Worm (Caenorhabditis elegans) whole organism, L3 larva: ENCODE results near the gene srx-117.

ENCODE experiments used
- ama-1 ChIP-seq: fragments of 150-350 bp; optimal IDR thresholded peaks from 2 replicates; lab custom pipeline; 2018
- nhr-237 ChIP-seq: fragments of 150-350 bp; optimal IDR thresholded peaks from 2 replicates; lab custom pipeline; 2014; ENCODE audit warnings: missing biosample characterization, missing genetic modification characterization
- nhr-76 ChIP-seq: fragments of 150-350 bp; sonication (generic microtip); optimal IDR thresholded peaks from 5 replicates; lab custom pipeline; 2014; ENCODE audit warnings: missing biosample characterization, missing genetic modification characterization
- ztf-11 ChIP-seq: fragments of 150-350 bp; optimal IDR thresholded peaks from 2 replicates; lab custom pipeline; 2014; ENCODE audit warnings: missing biosample characterization, missing genetic modification characterization

ce11 chrV:5634445-5634844 lies 9.8 kb upstream of the srx-117 start:
- TF ChIP-seq nhr-76 (tag; lab: Kevin White, UChicago) (no peak), nhr-237 (tag; lab: Kevin White, UChicago) (no peak), ztf-11 (tag; lab: Kevin White, UChicago) (no peak), ama-1 (no peak)
